Worm (Caenorhabditis elegans) whole organism, L2 larva: Measurements from ENCODE around the gene Y37D8A.19.

Experiments used
- Y55F3AM.14 ChIP-seq: fragments of 200-800 bp; sonication (Bioruptor generic); optimal IDR thresholded peaks from 2 replicates; lab custom pipeline; 2018; ENCODE audit warnings: mild to moderate bottlenecking, missing genetic modification characterization, missing compliant biosample characterization
- ZK546.5 ChIP-seq: sonication (generic microtip); optimal IDR thresholded peaks from 2 replicates; lab custom pipeline; 2017; ENCODE audit warnings: missing biosample characterization, missing genetic modification characterization
- alr-1 ChIP-seq: fragments of 150-350 bp; optimal IDR thresholded peaks from 2 replicates; lab custom pipeline; 2014; ENCODE audit warnings: missing biosample characterization, missing genetic modification characterization
- ceh-16 ChIP-seq: fragments of 150-350 bp; optimal IDR thresholded peaks from 2 replicates; lab custom pipeline; 2014; ENCODE audit warnings: missing biosample characterization, missing genetic modification characterization
- ceh-82 ChIP-seq: fragments of 150-350 bp; optimal IDR thresholded peaks from 2 replicates; lab custom pipeline; 2014; ENCODE audit warnings: missing biosample characterization, missing genetic modification characterization
- crh-2 ChIP-seq: sonication (generic microtip); optimal IDR thresholded peaks from 2 replicates; lab custom pipeline; 2017; ENCODE audit warnings: missing biosample characterization, missing genetic modification characterization
- dmd-4 ChIP-seq: sonication (generic microtip); optimal IDR thresholded peaks from 2 replicates; lab custom pipeline; 2017; ENCODE audit warnings: missing biosample characterization, missing genetic modification characterization
- elt-1 ChIP-seq: fragments of 150-350 bp; optimal IDR thresholded peaks from 2 replicates; lab custom pipeline; 2014; ENCODE audit warnings: missing biosample characterization, missing genetic modification characterization
- elt-3 ChIP-seq: sonication (generic microtip); optimal IDR thresholded peaks from 2 replicates; lab custom pipeline; 2017; ENCODE audit warnings: missing biosample characterization, missing genetic modification characterization
- gmeb-1 ChIP-seq: fragments of 150-350 bp; optimal IDR thresholded peaks from 2 replicates; lab custom pipeline; 2014; ENCODE audit warnings: missing biosample characterization, missing genetic modification characterization
- lin-11 ChIP-seq: fragments of 150-350 bp; sonication (generic microtip); optimal IDR thresholded peaks from 2 replicates; lab custom pipeline; 2014; ENCODE audit warnings: missing biosample characterization, missing genetic modification characterization, inconsistent platforms, mixed read lengths
- lin-13 ChIP-seq: fragments of 150-350 bp; optimal IDR thresholded peaks from 2 replicates; lab custom pipeline; 2014; ENCODE audit warnings: missing biosample characterization, missing genetic modification reagents, missing genetic modification characterization
- lin-39 ChIP-seq: fragments of 150-350 bp; optimal IDR thresholded peaks from 2 replicates; lab custom pipeline; 2014; ENCODE audit warnings: missing biosample characterization, missing genetic modification reagents, missing genetic modification characterization
- lsy-2 ChIP-seq, 2 experiments: fragments of 150-350 bp in 1 of 2; sonication (generic microtip) in 1 of 2; optimal IDR thresholded peaks; 2 replicates each; lab custom pipeline; 2014 to 2017; ENCODE audit warnings: missing biosample characterization in 2 of 2, missing genetic modification characterization in 2 of 2
- mbf-1 ChIP-seq: sonication (generic microtip); optimal IDR thresholded peaks from 2 replicates; lab custom pipeline; 2017; ENCODE audit warnings: missing biosample characterization, missing genetic modification characterization
- mdl-1 ChIP-seq, 2 experiments: fragments of 150-350 bp in 1 of 2; sonication (generic microtip) in 1 of 2; optimal IDR thresholded peaks; 2 replicates each; lab custom pipeline; 2017; ENCODE audit warnings: missing biosample characterization in 2 of 2, missing genetic modification characterization in 2 of 2
- nhr-10 ChIP-seq: sonication (generic microtip); optimal IDR thresholded peaks from 2 replicates; lab custom pipeline; 2017; ENCODE audit warnings: missing biosample characterization, missing genetic modification characterization
- nhr-11 ChIP-seq: fragments of 150-350 bp; optimal IDR thresholded peaks from 2 replicates; lab custom pipeline; 2014; ENCODE audit warnings: missing biosample characterization, missing genetic modification characterization
- nhr-12 ChIP-seq: fragments of 150-350 bp; optimal IDR thresholded peaks from 2 replicates; lab custom pipeline; 2014; ENCODE audit warnings: missing biosample characterization, missing genetic modification characterization
- nhr-129 ChIP-seq: fragments of 150-350 bp; optimal IDR thresholded peaks from 2 replicates; lab custom pipeline; 2014; ENCODE audit warnings: missing biosample characterization, missing genetic modification characterization
- nhr-21 ChIP-seq: fragments of 150-350 bp; optimal IDR thresholded peaks from 2 replicates; lab custom pipeline; 2014; ENCODE audit warnings: missing biosample characterization, missing genetic modification characterization
- nhr-23 ChIP-seq: fragments of 150-350 bp; optimal IDR thresholded peaks from 2 replicates; lab custom pipeline; 2014; ENCODE audit warnings: missing biosample characterization, missing genetic modification reagents, missing genetic modification characterization
- nhr-237 ChIP-seq: fragments of 150-350 bp; optimal IDR thresholded peaks from 2 replicates; lab custom pipeline; 2014; ENCODE audit warnings: missing biosample characterization, missing genetic modification characterization
- nhr-25 ChIP-seq: fragments of 150-350 bp; sonication (generic microtip); optimal IDR thresholded peaks from 3 replicates; lab custom pipeline; 2014; ENCODE audit warnings: missing biosample characterization, missing genetic modification characterization
- nhr-6 ChIP-seq: fragments of 150-350 bp; optimal IDR thresholded peaks from 2 replicates; lab custom pipeline; 2014; ENCODE audit warnings: missing biosample characterization, missing genetic modification characterization
- sem-4 ChIP-seq: fragments of 150-350 bp; optimal IDR thresholded peaks from 2 replicates; lab custom pipeline; 2014; ENCODE audit warnings: missing biosample characterization, missing genetic modification reagents, missing genetic modification characterization
- sma-3 ChIP-seq: sonication (generic microtip); optimal IDR thresholded peaks from 2 replicates; lab custom pipeline; 2016; ENCODE audit warnings: missing genetic modification reagents, missing genetic modification characterization, missing compliant biosample characterization
- snpc-4 ChIP-seq: fragments of 150-350 bp; optimal IDR thresholded peaks from 2 replicates; lab custom pipeline; 2014; ENCODE audit warnings: missing biosample characterization, missing genetic modification characterization
- unc-39 ChIP-seq: fragments of 150-350 bp; optimal IDR thresholded peaks from 2 replicates; lab custom pipeline; 2014; ENCODE audit warnings: missing biosample characterization, missing genetic modification characterization
- unc-55 ChIP-seq: fragments of 150-350 bp; sonication (generic microtip); optimal IDR thresholded peaks from 3 replicates; lab custom pipeline; 2014; ENCODE audit warnings: missing biosample characterization, missing genetic modification reagents, missing genetic modification characterization
- zag-1 ChIP-seq: fragments of 150-350 bp; optimal IDR thresholded peaks from 2 replicates; lab custom pipeline; 2014; ENCODE audit warnings: missing biosample characterization, missing genetic modification characterization
- ztf-4 ChIP-seq: fragments of 150-350 bp; optimal IDR thresholded peaks from 2 replicates; lab custom pipeline; 2014; ENCODE audit warnings: missing biosample characterization, missing genetic modification characterization

Gene Y37D8A.19

DNA sequence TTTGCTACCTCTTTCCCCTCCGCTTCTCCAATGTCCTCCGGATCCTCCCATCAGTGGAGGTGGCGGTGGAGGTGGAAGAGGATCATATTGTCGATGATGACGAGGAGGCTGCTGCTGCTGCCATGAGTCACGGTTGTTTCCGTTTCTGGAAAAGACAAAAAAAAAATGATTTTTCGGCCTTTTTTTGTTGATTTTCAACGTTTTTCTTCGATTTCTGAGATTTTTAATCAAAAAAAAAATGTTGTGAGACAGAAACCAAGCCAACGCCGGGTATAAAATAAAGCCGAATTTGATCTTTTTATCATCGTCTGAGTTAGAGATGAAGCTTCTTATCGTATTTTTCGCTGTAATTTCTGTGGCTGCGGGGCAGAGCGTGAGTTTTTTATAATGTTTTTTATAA, at the start of gene Y37D8A.19:
Gene Y37D8A.19, plus strand, starts transcription at position 301 of the 400 bp plus-strand sequence.
- TF ChIP-seq snpc-4 (tag; lab: Kevin White, UChicago) (no peak), nhr-237 (tag; lab: Kevin White, UChicago) (no peak), ceh-16 (tag; lab: Kevin White, UChicago) (no peak), lin-11 (no peak), mdl-1 (tag; optimal IDR thresholded peaks at IDR 0.05; lab: Kevin White, UChicago) (no peak), nhr-129 (tag; lab: Kevin White, UChicago) (no peak), nhr-11 (tag; lab: Kevin White, UChicago) (no peak), nhr-25 (tag; lab: Kevin White, UChicago) (no peak), nhr-12 (tag; lab: Kevin White, UChicago) (no peak), mbf-1 (tag; lab: Kevin White, UChicago) (no peak), gmeb-1 (tag; lab: Kevin White, UChicago) (no peak), crh-2 (tag; lab: Kevin White, UChicago) (no peak), nhr-6 (no peak), lin-39 (tag; lab: Kevin White, UChicago) (no peak), unc-55 (GFP tag; lab: Kevin White, UChicago) (no peak)

DNA sequence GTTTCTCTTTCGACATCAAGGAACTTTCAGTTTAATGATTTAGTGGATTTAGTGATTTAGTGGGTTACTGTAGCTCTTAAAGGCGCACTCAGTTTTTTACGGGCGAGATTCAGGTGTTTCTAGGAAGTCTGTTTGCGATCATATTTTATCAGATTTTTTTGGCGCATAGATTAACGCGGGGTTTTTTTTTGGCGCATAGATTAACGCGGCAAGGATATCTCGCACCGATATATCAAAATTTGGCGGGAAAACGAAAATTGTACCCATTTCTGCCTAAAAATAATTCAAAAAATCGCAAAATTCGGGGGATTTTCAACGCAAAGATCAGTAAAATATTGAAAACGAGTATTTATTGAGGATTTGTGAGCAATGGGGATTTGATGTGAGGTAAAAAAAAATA, 49.0 kb upstream of the Y37D8A.19 start:
- no peak for TF ChIP-seq nhr-23 (tag; lab: Kevin White, UChicago)
- TF ChIP-seq alr-1 (tag; lab: Kevin White, UChicago), result no peak
- no peak for TF ChIP-seq lin-13
- TF ChIP-seq lin-11, result no peak
- no peak for TF ChIP-seq lsy-2 (tag; optimal IDR thresholded peaks at IDR 0.05; lab: Kevin White, UChicago)
- TF ChIP-seq ZK546.5 (tag; lab: Kevin White, UChicago), result no peak
- TF ChIP-seq elt-1, result no peak
- no peak for TF ChIP-seq zag-1 (tag; lab: Kevin White, UChicago)
- TF ChIP-seq nhr-12 (tag; lab: Kevin White, UChicago), result no peak

DNA sequence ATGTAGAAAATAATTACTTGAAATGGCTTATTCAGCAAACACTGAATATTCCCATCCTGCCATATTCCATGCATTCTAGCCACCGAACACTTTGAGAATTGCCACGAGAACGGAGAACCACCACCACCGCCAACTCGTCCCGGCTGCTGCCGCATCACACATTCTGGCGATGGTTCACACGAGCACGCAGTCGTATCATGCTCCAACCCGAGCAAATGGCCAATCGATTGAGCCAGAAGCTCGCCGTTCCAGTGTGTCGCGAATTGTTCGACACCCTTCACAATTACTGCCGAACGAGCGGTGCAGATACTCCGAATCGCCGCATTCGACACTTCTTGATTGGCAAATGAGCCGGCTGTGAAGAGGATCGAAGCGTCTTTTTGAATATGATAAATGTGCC, 44.5 kb upstream of the Y37D8A.19 start:
- TF ChIP-seq nhr-21 (tag; lab: Kevin White, UChicago), result no peak
- no peak for TF ChIP-seq nhr-10 (tag; lab: Kevin White, UChicago)
- TF ChIP-seq ceh-82, result no peak
- no peak for TF ChIP-seq lsy-2 (tag; optimal IDR thresholded peaks at IDR 0.05; lab: Kevin White, UChicago)
- no peak for TF ChIP-seq mdl-1 (tag; optimal IDR thresholded peaks at IDR 0.05; lab: Kevin White, UChicago)
- no peak for TF ChIP-seq elt-3
- TF ChIP-seq unc-39 (tag; lab: Kevin White, UChicago), result no peak
- no peak for TF ChIP-seq crh-2 (tag; lab: Kevin White, UChicago)
- no peak for TF ChIP-seq snpc-4 (tag; lab: Kevin White, UChicago)
- TF ChIP-seq nhr-23 (tag; lab: Kevin White, UChicago), result no peak
- TF ChIP-seq lin-39 (tag; lab: Kevin White, UChicago), result no peak
- TF ChIP-seq ztf-4 (tag; lab: Kevin White, UChicago), result no peak
- no peak for TF ChIP-seq lin-11
- no peak for TF ChIP-seq nhr-11 (tag; lab: Kevin White, UChicago)
- TF ChIP-seq nhr-12 (tag; lab: Kevin White, UChicago), result no peak
- TF ChIP-seq mbf-1 (tag; lab: Kevin White, UChicago), result no peak
- TF ChIP-seq nhr-237 (tag; lab: Kevin White, UChicago), result no peak
- no peak for TF ChIP-seq dmd-4 (tag; lab: Kevin White, UChicago)
- TF ChIP-seq Y55F3AM.14 (GFP tag; lab: Kevin White, UChicago), result no peak

DNA sequence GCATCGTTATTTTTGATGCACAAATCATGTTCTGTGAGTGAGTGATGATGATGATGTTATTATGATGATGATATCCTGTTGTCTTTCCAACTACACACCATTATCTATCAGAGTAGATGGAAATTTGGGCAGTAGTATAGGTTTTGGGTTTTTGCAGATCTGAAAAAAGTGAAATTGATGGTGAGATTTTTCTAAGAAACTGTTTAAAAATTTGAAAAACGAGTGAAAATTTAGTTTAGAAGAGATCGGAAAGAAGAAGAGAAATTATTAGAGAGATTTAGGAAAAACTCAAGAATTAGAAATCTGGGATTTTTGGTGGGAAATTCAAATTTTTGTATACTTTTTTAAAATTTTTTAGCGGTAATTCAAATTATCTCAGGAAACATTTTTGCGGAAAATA, 38.1 kb upstream of the Y37D8A.19 start, which contains the start of the genes Y37D8A.29 and unc-71:
Gene Y37D8A.29, minus strand, starts transcription at position 101 of the 400 bp plus-strand sequence.
Gene unc-71, minus strand, starts transcription at position 159 of the 400 bp plus-strand sequence.
- TF ChIP-seq mdl-1 (tag; optimal IDR thresholded peaks at IDR 0.05; lab: Kevin White, UChicago) (no peak), nhr-21 (tag; lab: Kevin White, UChicago) (no peak), nhr-6 (no peak), lsy-2 (tag; optimal IDR thresholded peaks at IDR 0.05; lab: Kevin White, UChicago) (no peak)

DNA sequence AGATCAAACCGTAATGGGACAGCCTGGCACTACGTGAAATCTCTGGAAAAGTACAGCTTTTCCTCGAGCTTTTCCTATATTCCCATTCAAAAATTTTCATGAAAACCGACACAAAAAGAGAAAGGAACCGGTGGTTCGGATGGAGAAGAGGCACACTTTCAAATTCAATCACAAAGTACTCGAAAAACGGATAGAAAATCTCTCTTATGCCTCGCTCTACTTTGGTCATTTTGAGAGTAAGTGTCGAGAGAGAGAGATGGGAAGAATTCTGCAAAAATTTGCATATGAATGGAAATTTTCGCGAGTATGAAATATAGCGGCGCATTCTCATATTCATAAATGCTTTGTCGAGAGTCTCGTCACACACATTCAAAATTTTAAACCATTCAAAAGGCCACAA, 36.9 kb upstream of the Y37D8A.19 start:
- no peak for TF ChIP-seq lin-11
- TF ChIP-seq nhr-12 (tag; lab: Kevin White, UChicago), result no peak
- TF ChIP-seq sma-3 (GFP tag; lab: Kevin White, UChicago), result no peak
- no peak for TF ChIP-seq ZK546.5 (tag; lab: Kevin White, UChicago)
- no peak for TF ChIP-seq nhr-25 (tag; lab: Kevin White, UChicago)
- no peak for TF ChIP-seq elt-1
- TF ChIP-seq sem-4 (tag; lab: Kevin White, UChicago), result no peak
- TF ChIP-seq nhr-11 (tag; lab: Kevin White, UChicago), result no peak
- no peak for TF ChIP-seq nhr-237 (tag; lab: Kevin White, UChicago)
